Worm (Caenorhabditis elegans): ENCODE measurements around the gene cht-3.

cht-3 gene

ce11 chrIV:7003323-7003722, at the start of gene cht-3:
Gene cht-3 (plus strand): TSS chrIV:7003623.
- no peak for TF ChIP-seq ztf-11 (tag; optimal IDR thresholded peaks at IDR 0.05)
- no peak for TF ChIP-seq unc-55 (GFP tag; optimal IDR thresholded peaks at IDR 0.05)
- no peak for TF ChIP-seq ama-1 (optimal IDR thresholded peaks at IDR 0.05)
- no peak for TF ChIP-seq lsy-2 (tag; optimal IDR thresholded peaks at IDR 0.05)

- TF ChIP-seq mdl-1 (tag; optimal IDR thresholded peaks at IDR 0.05) (no peak), unc-62 (GFP tag; optimal IDR thresholded peaks at IDR 0.05) (no peak), Y55F3AM.14 (GFP tag; optimal IDR thresholded peaks at IDR 0.05) (no peak), nhr-21 (tag; optimal IDR thresholded peaks at IDR 0.05) (no peak), zag-1 (tag; optimal IDR thresholded peaks at IDR 0.05) (no peak), crh-2 (tag; optimal IDR thresholded peaks at IDR 0.05) (no peak), R02D3.7 (tag; optimal IDR thresholded peaks at IDR 0.05) (no peak), unc-55 (GFP tag; optimal IDR thresholded peaks at IDR 0.05) (peak; percentile 88), lsy-2 (tag; optimal IDR thresholded peaks at IDR 0.05) (peak in 1 of 2 experiments; percentile 37), nhr-77 (tag; optimal IDR thresholded peaks at IDR 0.05) (no peak), fos-1 (tag; optimal IDR thresholded peaks at IDR 0.05) (no peak), nhr-129 (tag; optimal IDR thresholded peaks at IDR 0.05) (no peak), F13H6.1 (tag; optimal IDR thresholded peaks at IDR 0.05) (peak; percentile 15), peb-1 (tag; optimal IDR thresholded peaks at IDR 0.05) (no peak), C34F6.9 (tag; optimal IDR thresholded peaks at IDR 0.05) (peak; percentile 27), nhr-10 (tag; optimal IDR thresholded peaks at IDR 0.05) (no peak), snpc-4 (tag; optimal IDR thresholded peaks at IDR 0.05) (no peak), sma-9 (GFP tag; optimal IDR thresholded peaks at IDR 0.05) (peak; percentile 45), sma-9 (tag; optimal IDR thresholded peaks at IDR 0.05) (no peak), egl-27 (tag; optimal IDR thresholded peaks at IDR 0.05) (no peak), aly-2 (tag; optimal IDR thresholded peaks at IDR 0.05) (no peak)
These were observed 48.7 kb upstream of the cht-3 start for ce11 chrIV:6954682-6955081.

- no peak for TF ChIP-seq nhr-77 (tag; optimal IDR thresholded peaks at IDR 0.05)
- TF ChIP-seq snpc-4 (tag; optimal IDR thresholded peaks at IDR 0.05) = no peak
- no peak for TF ChIP-seq mab-5 (tag; optimal IDR thresholded peaks at IDR 0.05)
- TF ChIP-seq ztf-1 (GFP tag; conservative IDR thresholded peaks at IDR 0.05) = no peak
- TF ChIP-seq elt-1 (tag; optimal IDR thresholded peaks at IDR 0.05) = no peak
- TF ChIP-seq mdl-1 (tag; optimal IDR thresholded peaks at IDR 0.05) = peak in 1 of 2 experiments; percentile 50
- no peak for TF ChIP-seq nhr-237 (tag; optimal IDR thresholded peaks at IDR 0.05)
- TF ChIP-seq ceh-16 (tag; optimal IDR thresholded peaks at IDR 0.05) = no peak
- TF ChIP-seq ama-1 (optimal IDR thresholded peaks at IDR 0.05) = no peak
- TF ChIP-seq ZK546.5 (tag; optimal IDR thresholded peaks at IDR 0.05) = no peak
- no peak for TF ChIP-seq lin-11 (tag; optimal IDR thresholded peaks at IDR 0.05)
- no peak for TF ChIP-seq nhr-25 (tag; optimal IDR thresholded peaks at IDR 0.05)
- no peak for TF ChIP-seq aly-2 (tag; optimal IDR thresholded peaks at IDR 0.05)
- TF ChIP-seq nhr-12 (tag; optimal IDR thresholded peaks at IDR 0.05) = no peak
- TF ChIP-seq skn-1 (tag; optimal IDR thresholded peaks at IDR 0.05) = no peak
- no peak for TF ChIP-seq nhr-6 (tag; optimal IDR thresholded peaks at IDR 0.05)
- TF ChIP-seq lin-39 (tag; optimal IDR thresholded peaks at IDR 0.05) = no peak
- TF ChIP-seq ceh-82 (tag; optimal IDR thresholded peaks at IDR 0.05) = no peak
- TF ChIP-seq nhr-129 (tag; optimal IDR thresholded peaks at IDR 0.05) = peak; percentile 9
- TF ChIP-seq mbf-1 (tag; optimal IDR thresholded peaks at IDR 0.05) = no peak
- TF ChIP-seq C34F6.9 (tag; optimal IDR thresholded peaks at IDR 0.05) = peak; percentile 63
- TF ChIP-seq nhr-23 (tag; optimal IDR thresholded peaks at IDR 0.05) = no peak
- TF ChIP-seq unc-62 (GFP tag; optimal IDR thresholded peaks at IDR 0.05) = no peak
- no peak for TF ChIP-seq dmd-4 (tag; optimal IDR thresholded peaks at IDR 0.05)
- no peak for TF ChIP-seq peb-1 (tag; optimal IDR thresholded peaks at IDR 0.05)
- TF ChIP-seq ztf-11 (tag; optimal IDR thresholded peaks at IDR 0.05) = no peak
- TF ChIP-seq egl-27 (tag; optimal IDR thresholded peaks at IDR 0.05) = no peak
- no peak for TF ChIP-seq unc-55 (GFP tag; optimal IDR thresholded peaks at IDR 0.05)
- no peak for TF ChIP-seq nhr-10 (tag; optimal IDR thresholded peaks at IDR 0.05)
- no peak for TF ChIP-seq elt-3 (tag; optimal IDR thresholded peaks at IDR 0.05)
- peak; percentile 28 for TF ChIP-seq sma-9 (GFP tag; optimal IDR thresholded peaks at IDR 0.05)
- TF ChIP-seq sma-9 (tag; optimal IDR thresholded peaks at IDR 0.05) = no peak
- TF ChIP-seq zag-1 (tag; optimal IDR thresholded peaks at IDR 0.05) = peak; percentile 27
- TF ChIP-seq crh-2 (tag; optimal IDR thresholded peaks at IDR 0.05) = peak; percentile 7
- TF ChIP-seq lsy-2 (tag; optimal IDR thresholded peaks at IDR 0.05) = peak in 1 of 2 experiments; percentile 52
- TF ChIP-seq blmp-1 (tag; optimal IDR thresholded peaks at IDR 0.05; ENCODE audit: insufficient read depth) = no peak
- TF ChIP-seq ztf-4 (tag; optimal IDR thresholded peaks at IDR 0.05) = no peak
- TF ChIP-seq unc-39 (tag; optimal IDR thresholded peaks at IDR 0.05) = no peak
- TF ChIP-seq Y55F3AM.14 (GFP tag; optimal IDR thresholded peaks at IDR 0.05) = no peak
- no peak for TF ChIP-seq nhr-21 (tag; optimal IDR thresholded peaks at IDR 0.05)
- no peak for TF ChIP-seq sem-4 (tag; optimal IDR thresholded peaks at IDR 0.05)
- no peak for TF ChIP-seq gmeb-1 (tag; optimal IDR thresholded peaks at IDR 0.05)
- TF ChIP-seq R02D3.7 (tag; optimal IDR thresholded peaks at IDR 0.05) = no peak
- no peak for TF ChIP-seq F13H6.1 (tag; optimal IDR thresholded peaks at IDR 0.05)
- no peak for TF ChIP-seq sma-3 (GFP tag; optimal IDR thresholded peaks at IDR 0.05)
- no peak for TF ChIP-seq nhr-11 (tag; optimal IDR thresholded peaks at IDR 0.05)
- TF ChIP-seq alr-1 (tag; optimal IDR thresholded peaks at IDR 0.05) = no peak
These were observed 46.8 kb upstream of the cht-3 start for ce11 chrIV:6956668-6957067.
